Fruit fly (Drosophila melanogaster) whole organism, embryonic: ENCODE data around the gene CG8526.
A peak's percentile ranks its signal among the peaks of the same experiment; 100 is the strongest.

Experiments
- ATbp ChIP-seq: fragments of 200-800 bp; sonication (Bioruptor generic); optimal IDR thresholded peaks from 2 replicates; lab custom pipeline; 2017; ENCODE audit warnings: missing biosample characterization, mild to moderate bottlenecking, missing genetic modification characterization, missing genetic modification reagents
- Atf-2 ChIP-seq: fragments of 200-800 bp; sonication (Bioruptor generic); optimal IDR thresholded peaks from 2 replicates; lab custom pipeline; 2016; ENCODE audit warnings: missing biosample characterization, missing genetic modification characterization
- Atf3 ChIP-seq: fragments of 200-800 bp; sonication (Bioruptor generic); optimal IDR thresholded peaks from 3 replicates; lab custom pipeline; 2016; ENCODE audit warnings: missing biosample characterization, missing genetic modification characterization
- Bgb ChIP-seq: fragments of 200-800 bp; sonication (Bioruptor generic); IDR thresholded peaks from 2 replicates; pipeline ENCODE4 v1.3.6; 2022; ENCODE audit warnings: missing biosample characterization, missing genetic modification characterization; ENCODE audit not compliant: partially characterized antibody
- CG12071 ChIP-seq: fragments of 200-800 bp; sonication (Bioruptor generic); optimal IDR thresholded peaks from 3 replicates; lab custom pipeline; 2018; ENCODE audit warnings: missing biosample characterization, mild to moderate bottlenecking, missing genetic modification characterization
- CG15479 ChIP-seq: fragments of 200-800 bp; sonication (Bioruptor generic); optimal IDR thresholded peaks from 3 replicates; lab custom pipeline; 2019; ENCODE audit warnings: missing biosample characterization, mild to moderate bottlenecking, missing genetic modification characterization, moderate library complexity
- CG1647 ChIP-seq: fragments of 200-800 bp; sonication (Bioruptor generic); optimal IDR thresholded peaks from 3 replicates; lab custom pipeline; 2016; ENCODE audit warnings: missing biosample characterization, missing genetic modification characterization
- CG2120 ChIP-seq: fragments of 200-800 bp; sonication (Bioruptor generic); optimal IDR thresholded peaks from 3 replicates; lab custom pipeline; 2016; ENCODE audit warnings: missing biosample characterization, missing genetic modification characterization
- CG2678 ChIP-seq: fragments of 200-800 bp; sonication (Bioruptor generic); optimal IDR thresholded peaks from 3 replicates; lab custom pipeline; 2019; ENCODE audit warnings: missing biosample characterization, mild to moderate bottlenecking, missing genetic modification characterization, moderate library complexity
- CG2712 ChIP-seq: fragments of 200-800 bp; optimal IDR thresholded peaks from 3 replicates; lab custom pipeline; 2019; ENCODE audit warnings: missing biosample characterization, mild to moderate bottlenecking, missing genetic modification characterization, moderate library complexity
- CG31224 ChIP-seq: fragments of 200-800 bp; sonication (Bioruptor generic); IDR thresholded peaks from 2 replicates; pipeline ENCODE4 v1.3.6; 2022; ENCODE audit warnings: missing biosample characterization, missing genetic modification characterization
- CG31441 ChIP-seq: fragments of 200-800 bp; sonication (Bioruptor generic); IDR thresholded peaks from 2 replicates; pipeline ENCODE4 v1.3.6; 2022; ENCODE audit warnings: missing biosample characterization, missing genetic modification characterization
- CG3407 ChIP-seq: fragments of 200-800 bp; sonication (Bioruptor generic); optimal IDR thresholded peaks from 2 replicates; lab custom pipeline; 2018; ENCODE audit warnings: missing biosample characterization, mild to moderate bottlenecking, missing genetic modification characterization
- CG34422 ChIP-seq: fragments of 200-800 bp; sonication (Bioruptor generic); IDR thresholded peaks from 3 replicates; pipeline ENCODE4 v1.3.6; 2022; ENCODE audit warnings: missing biosample characterization, missing genetic modification characterization
- CG8944 ChIP-seq: fragments of 200-800 bp; sonication (Bioruptor generic); optimal IDR thresholded peaks from 3 replicates; lab custom pipeline; 2016; ENCODE audit warnings: missing biosample characterization, missing genetic modification characterization
- CrebB ChIP-seq: fragments of 200-800 bp; sonication (Bioruptor generic); optimal IDR thresholded peaks from 3 replicates; lab custom pipeline; 2018; ENCODE audit warnings: missing biosample characterization, mild to moderate bottlenecking, missing genetic modification characterization
- D19A ChIP-seq: fragments of 200-800 bp; optimal IDR thresholded peaks from 3 replicates; lab custom pipeline; 2019; ENCODE audit warnings: missing biosample characterization, mild to moderate bottlenecking, missing genetic modification characterization, moderate library complexity
- Dbx ChIP-seq: fragments of 200-800 bp; sonication (Bioruptor generic); IDR thresholded peaks from 3 replicates; pipeline ENCODE4 v1.3.6; 2022; ENCODE audit warnings: missing biosample characterization, missing genetic modification characterization
- Dll ChIP-seq: fragments of 200-800 bp; sonication (Bioruptor generic); IDR thresholded peaks from 4 replicates; pipeline ENCODE4 v1.3.6; 2022; ENCODE audit warnings: missing biosample characterization, missing genetic modification characterization; ENCODE audit not compliant: partially characterized antibody
- Hr51 ChIP-seq, 2 experiments: fragments of 200-800 bp; sonication (Bioruptor generic); optimal IDR thresholded peaks; 2 replicates in 1 of 2; 3 replicates in 1 of 2; lab custom pipeline; 2016 to 2018; ENCODE audit warnings: missing biosample characterization in 2 of 2, missing genetic modification characterization in 2 of 2, mild to moderate bottlenecking in 1 of 2, moderate library complexity in 1 of 2
- Hr78 ChIP-seq, 2 experiments: fragments of 200-800 bp in 1 of 2; fragments of >200 bp in 1 of 2; sonication (Bioruptor generic) in 1 of 2; optimal IDR thresholded peaks; 2 replicates each; lab custom pipeline; 2017 to 2019; ENCODE audit warnings: missing biosample characterization in 2 of 2, missing genetic modification characterization in 2 of 2, mild to moderate bottlenecking in 1 of 2, moderate library complexity in 1 of 2
- Kr ChIP-seq: fragments of 200-800 bp; sonication (Bioruptor generic); optimal IDR thresholded peaks from 2 replicates; lab custom pipeline; 2017; ENCODE audit warnings: missing biosample characterization, mild to moderate bottlenecking, missing genetic modification characterization
- Optix ChIP-seq: fragments of 200-800 bp; sonication (Bioruptor generic); IDR thresholded peaks from 3 replicates; pipeline ENCODE4 v1.3.6; 2022; ENCODE audit warnings: missing biosample characterization, missing genetic modification characterization
- PHDP ChIP-seq: fragments of 200-800 bp; sonication (Bioruptor generic); optimal IDR thresholded peaks from 3 replicates; lab custom pipeline; 2018; ENCODE audit warnings: missing biosample characterization, mild to moderate bottlenecking, missing genetic modification characterization, moderate library complexity
- Rfx ChIP-seq: fragments of 200-800 bp; sonication (Bioruptor generic); IDR thresholded peaks from 2 replicates; pipeline ENCODE4 v1.3.6; 2022; ENCODE audit warnings: missing biosample characterization, missing genetic modification characterization
- ase ChIP-seq: fragments of 200-800 bp; sonication (Bioruptor generic); IDR thresholded peaks from 3 replicates; pipeline ENCODE4 v1.3.6; 2022; ENCODE audit warnings: missing biosample characterization, missing genetic modification characterization
- cg ChIP-seq: fragments of 200-800 bp; sonication (Bioruptor generic); optimal IDR thresholded peaks from 3 replicates; lab custom pipeline; 2019; ENCODE audit warnings: missing biosample characterization, mild to moderate bottlenecking, missing genetic modification characterization, moderate library complexity
- dimm ChIP-seq: fragments of 200-800 bp; sonication (Bioruptor generic); IDR thresholded peaks from 2 replicates; pipeline ENCODE4 v1.3.6; 2022; ENCODE audit warnings: missing biosample characterization, missing genetic modification characterization
- dmrt11E ChIP-seq: fragments of 200-800 bp; sonication (Bioruptor generic); optimal IDR thresholded peaks from 3 replicates; lab custom pipeline; 2018; ENCODE audit warnings: missing biosample characterization, mild to moderate bottlenecking, missing genetic modification characterization, moderate library complexity
- dmrt99B ChIP-seq: fragments of 200-800 bp; sonication (Bioruptor generic); optimal IDR thresholded peaks from 2 replicates; lab custom pipeline; 2018; ENCODE audit warnings: missing biosample characterization, mild to moderate bottlenecking, missing genetic modification characterization, moderate library complexity
- ewg ChIP-seq: fragments of 200-800 bp; sonication (Bioruptor generic); optimal IDR thresholded peaks from 3 replicates; lab custom pipeline; 2017; ENCODE audit warnings: mild to moderate bottlenecking, missing biosample characterization, missing genetic modification reagents, missing genetic modification characterization
- fd64A ChIP-seq: fragments of 200-800 bp; sonication (Bioruptor generic); optimal IDR thresholded peaks from 3 replicates; lab custom pipeline; 2018; ENCODE audit warnings: missing biosample characterization, mild to moderate bottlenecking, missing genetic modification characterization
- gcm ChIP-seq: fragments of 200-800 bp; sonication (Bioruptor generic); optimal IDR thresholded peaks from 2 replicates; lab custom pipeline; 2019; ENCODE audit warnings: missing biosample characterization, mild to moderate bottlenecking, missing genetic modification characterization, moderate library complexity
- gem ChIP-seq: fragments of 200-800 bp; sonication (Bioruptor generic); optimal IDR thresholded peaks from 2 replicates; lab custom pipeline; 2019; ENCODE audit warnings: missing biosample characterization, mild to moderate bottlenecking, missing genetic modification characterization, moderate library complexity
- gsb ChIP-seq: fragments of 200-800 bp; sonication (Bioruptor generic); IDR thresholded peaks from 2 replicates; pipeline ENCODE4 v1.3.6; 2022; ENCODE audit warnings: missing biosample characterization, missing genetic modification characterization
- gsb-n ChIP-seq: fragments of 200-800 bp; sonication (Bioruptor generic); optimal IDR thresholded peaks from 3 replicates; lab custom pipeline; 2018; ENCODE audit warnings: missing biosample characterization, mild to moderate bottlenecking, missing genetic modification characterization
- jing ChIP-seq: fragments of 200-800 bp; sonication (Bioruptor generic); optimal IDR thresholded peaks from 2 replicates; lab custom pipeline; 2018; ENCODE audit warnings: missing biosample characterization, mild to moderate bottlenecking, missing genetic modification characterization
- ken ChIP-seq: fragments of 200-800 bp; sonication (Bioruptor generic); IDR thresholded peaks from 3 replicates; pipeline ENCODE4 v1.3.6; 2022; ENCODE audit warnings: missing biosample characterization, missing genetic modification characterization
- luna ChIP-seq: fragments of 200-800 bp; sonication (Bioruptor generic); optimal IDR thresholded peaks from 2 replicates; lab custom pipeline; 2016; ENCODE audit warnings: missing biosample characterization, missing genetic modification characterization
- nmo ChIP-seq: fragments of 200-800 bp; sonication (Bioruptor generic); optimal IDR thresholded peaks from 2 replicates; lab custom pipeline; 2018; ENCODE audit warnings: missing biosample characterization, mild to moderate bottlenecking, missing genetic modification characterization, moderate library complexity
- org-1 ChIP-seq: fragments of 200-800 bp; sonication (Bioruptor generic); optimal IDR thresholded peaks from 2 replicates; lab custom pipeline; 2017; ENCODE audit warnings: missing biosample characterization, missing genetic modification characterization
- prd ChIP-seq, 3 experiments: fragments of >200 bp in 2 of 3; fragments of 200-800 bp in 1 of 3; sonication (Bioruptor generic) in 1 of 3; optimal IDR thresholded peaks in 2 of 3; IDR thresholded peaks in 1 of 3; 2 replicates in 2 of 3; 3 replicates in 1 of 3; pipeline versions ENCODE4 v1.3.6 to Lab custom; 2017 to 2022; ENCODE audit warnings: missing biosample characterization in 1 of 3, missing genetic modification characterization in 1 of 3
- ranshi ChIP-seq: fragments of 200-800 bp; sonication (Bioruptor generic); IDR thresholded peaks from 2 replicates; pipeline ENCODE4 v1.3.6; 2022; ENCODE audit warnings: missing biosample characterization, missing genetic modification characterization
- rib ChIP-seq: fragments of 200-800 bp; sonication (Bioruptor generic); IDR thresholded peaks from 2 replicates; pipeline ENCODE4 v1.3.6; 2022; ENCODE audit warnings: missing biosample characterization, missing genetic modification characterization
- sens ChIP-seq: fragments of 200-800 bp; sonication (Bioruptor generic); peaks from one replicate; lab custom pipeline; 2016; ENCODE audit warnings: missing biosample characterization, missing genetic modification characterization
- sob ChIP-seq: fragments of 200-800 bp; sonication (Bioruptor generic); IDR thresholded peaks from 2 replicates; pipeline ENCODE4 v1.3.6; 2022; ENCODE audit warnings: missing biosample characterization, missing genetic modification characterization
- tap ChIP-seq: fragments of 200-800 bp; optimal IDR thresholded peaks from 3 replicates; lab custom pipeline; 2019; ENCODE audit warnings: missing biosample characterization, mild to moderate bottlenecking, missing genetic modification characterization, moderate library complexity
- yki ChIP-seq: fragments of >200 bp; optimal IDR thresholded peaks from 3 replicates; lab custom pipeline; 2018

Gene CG8526

dm6 chr3R:9779764-9780163 lies 21.3 kb upstream of the CG8526 start, which contains the start of gene CG12947 (continued):
- TF ChIP-seq CG12071 (GFP tag; lab: Kevin White, UChicago) (no peak), CG3407 (GFP tag; lab: Kevin White, UChicago) (no peak), sob (GFP tag; lab: Robert Waterston, UW) (no peak), CG1647 (GFP tag; lab: Kevin White, UChicago) (no peak), CG8944 (no peak), ranshi (GFP tag; lab: Robert Waterston, UW) (no peak), org-1 (GFP tag; lab: Kevin White, UChicago) (no peak), jing (GFP tag; lab: Kevin White, UChicago) (no peak), CG34422 (GFP tag; lab: Robert Waterston, UW) (0 out of 3 replicates have a peak, but pooled peaks have one; percentile 16), gcm (no peak)

- TF ChIP-seq Hr51 (GFP tag; optimal IDR thresholded peaks at IDR 0.05; lab: Kevin White, UChicago) (peak in 1 of 2 experiments; percentile 36), CrebB (tag; lab: Kevin White, UChicago) (no peak), CG31224 (GFP tag; lab: Robert Waterston, UW) (no peak), gem (tag; lab: Kevin White, UChicago) (peak; percentile 73), dmrt99B (peak; percentile 34), CG31441 (GFP tag; lab: Robert Waterston, UW) (peak; percentile 39; the same call in 1 of the 2 replicates), fd64A (GFP tag; lab: Kevin White, UChicago) (no peak), gsb-n (tag; lab: Kevin White, UChicago) (peak; percentile 14), prd (optimal IDR thresholded peaks at IDR 0.05; lab: Kevin White, UChicago) (no peak), prd (GFP tag; IDR thresholded peaks at IDR 0.05; lab: Robert Waterston, UW) (0 out of 3 replicates have a peak, but pooled peaks have one; percentile 17), nmo (peak; percentile 5), ATbp (GFP tag; lab: Kevin White, UChicago) (peak; percentile 29), tap (tag; lab: Kevin White, UChicago) (peak; percentile 14), ken (GFP tag; lab: Robert Waterston, UW) (no peak), CG2712 (tag; lab: Kevin White, UChicago) (peak; percentile 35), Kr (no peak), gsb (GFP tag; lab: Robert Waterston, UW) (no peak), ase (GFP tag; lab: Robert Waterston, UW) (no peak), rib (GFP tag; lab: Robert Waterston, UW) (no peak), Atf-2 (GFP tag; lab: Kevin White, UChicago) (no peak), yki (lab: Kevin White, UChicago) (no peak), Optix (GFP tag; lab: Robert Waterston, UW) (no peak), dimm (no peak), dmrt11E (tag; lab: Kevin White, UChicago) (peak; percentile 2), D19A (peak; percentile 1), Dbx (GFP tag; lab: Robert Waterston, UW) (no peak), CG2120 (peak; percentile 24), sens (peak; percentile 25), luna (no peak), ewg (GFP tag; lab: Kevin White, UChicago) (no peak), Bgb (GFP tag; lab: Robert Waterston, UW) (peak; percentile 21; the same call in 1 of the 2 replicates), CG15479 (no peak), cg (no peak), Atf3 (GFP tag; lab: Kevin White, UChicago) (no peak), Dll (GFP tag; lab: Robert Waterston, UW) (no peak), CG2678 (peak; percentile 25), Rfx (GFP tag; lab: Robert Waterston, UW) (no peak), PHDP (tag; lab: Kevin White, UChicago) (peak; percentile 26), Hr78 (GFP tag; optimal IDR thresholded peaks at IDR 0.05; lab: Kevin White, UChicago) (peak in 1 of 2 experiments; percentile 52)
These were observed 17.7 kb upstream of the CG8526 start for dm6 chr3R:9783240-9783917.
